Fruit fly (Drosophila melanogaster): Measurements from ENCODE around the gene Rabex-5.

DNA sequence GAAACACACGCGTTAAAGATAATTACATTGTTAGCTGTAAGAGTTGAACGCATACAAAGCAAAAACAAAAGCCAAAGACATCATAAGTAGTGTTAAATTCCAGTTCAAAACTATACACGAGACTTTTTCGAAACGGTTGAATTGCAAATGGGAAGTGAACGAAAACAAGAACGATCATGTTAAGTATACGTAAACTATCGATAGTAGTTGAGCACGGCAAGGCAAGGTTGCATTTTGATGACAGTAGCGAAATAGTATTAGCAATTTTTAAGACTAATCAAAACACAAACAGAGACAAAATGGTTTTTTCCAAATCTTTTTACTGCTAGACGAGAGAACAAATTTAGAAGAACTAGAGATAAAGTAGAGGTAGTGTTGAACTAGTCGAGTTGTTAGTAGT is 878 bp upstream of the Rabex-5 start:
- TF ChIP-seq CG8478 (optimal IDR thresholded peaks at IDR 0.05) (no peak), CTCF (optimal IDR thresholded peaks at IDR 0.05) (no peak)
